Worm (Caenorhabditis elegans) whole organism, young adult: ENCODE data around the gene T26G10.4.

Experiments
- T07F8.4 ChIP-seq: sonication (generic microtip); optimal IDR thresholded peaks from 2 replicates; lab custom pipeline; 2016; ENCODE audit warnings: mild to moderate bottlenecking, missing genetic modification characterization, moderate library complexity, missing compliant biosample characterization
- ama-1 ChIP-seq, 3 experiments: fragments of 150-350 bp in 1 of 3; sonication (generic microtip) in 2 of 3; optimal IDR thresholded peaks; 2 replicates each; lab custom pipeline; 2014 to 2018; ENCODE audit warnings: missing biosample characterization in 2 of 3, missing genetic modification characterization in 2 of 3, missing genetic modification reagents in 2 of 3
- attf-3 ChIP-seq: fragments of 200-800 bp; sonication (Bioruptor generic); conservative IDR thresholded peaks from 2 replicates; pipeline ENCODE4 v1.3.6; 2022; ENCODE audit warnings: missing genetic modification reagents, missing genetic modification characterization, missing compliant biosample characterization
- ceh-79 ChIP-seq: sonication (generic microtip); optimal IDR thresholded peaks from 2 replicates; lab custom pipeline; 2017; ENCODE audit warnings: mild to moderate bottlenecking, missing genetic modification characterization, missing compliant biosample characterization
- ekl-4 ChIP-seq: fragments of 200-800 bp; sonication (Bioruptor generic); IDR thresholded peaks from 2 replicates; pipeline ENCODE4 v1.3.6; 2022; ENCODE audit warnings: missing genetic modification reagents, missing genetic modification characterization, missing compliant biosample characterization
- nfya-1 ChIP-seq: sonication (generic microtip); optimal IDR thresholded peaks from 2 replicates; lab custom pipeline; 2017; ENCODE audit warnings: antibody characterized with exemption, missing compliant biosample characterization, missing genetic modification characterization, borderline replicate concordance; ENCODE audit not compliant: insufficient read depth
- ztf-28 ChIP-seq: fragments of 200-800 bp; sonication (Bioruptor generic); IDR thresholded peaks from 2 replicates; pipeline ENCODE4 v1.3.6; 2022; ENCODE audit warnings: missing genetic modification reagents, missing genetic modification characterization, missing compliant biosample characterization

ce11 chrIII:9385543-9385942 lies 34.8 kb upstream of the T26G10.4 start, which contains the start of gene C38C10.3:
- TF ChIP-seq ama-1 (optimal IDR thresholded peaks at IDR 0.05; lab: Kevin White, UChicago): no peak
- TF ChIP-seq ama-1 (GFP tag; optimal IDR thresholded peaks at IDR 0.05; lab: Kevin White, UChicago): no peak
- TF ChIP-seq attf-3: no peak
- TF ChIP-seq ceh-79 (tag; lab: Kevin White, UChicago): no peak
- no peak for TF ChIP-seq nfya-1 (tag; lab: Kevin White, UChicago)
- no peak for TF ChIP-seq T07F8.4 (tag; lab: Kevin White, UChicago)
- no peak for TF ChIP-seq ztf-28 (GFP tag; lab: Robert Waterston, UW)
- no peak for TF ChIP-seq ekl-4
